Worm (Caenorhabditis elegans): ENCODE data around the gene B0244.6.

ce11 chrIII:5748360-5748759 lies 10.6 kb downstream of the B0244.6 start:
- TF ChIP-seq lin-11 (tag; optimal IDR thresholded peaks at IDR 0.05) (no peak), lsy-2 (tag; optimal IDR thresholded peaks at IDR 0.05) (no peak), nhr-25 (tag; optimal IDR thresholded peaks at IDR 0.05) (no peak), fos-1 (tag; optimal IDR thresholded peaks at IDR 0.05) (no peak), lin-39 (tag; optimal IDR thresholded peaks at IDR 0.05) (no peak), ZK546.5 (tag; optimal IDR thresholded peaks at IDR 0.05) (no peak), zag-1 (tag; optimal IDR thresholded peaks at IDR 0.05) (no peak), R02D3.7 (tag; optimal IDR thresholded peaks at IDR 0.05) (no peak), blmp-1 (tag; optimal IDR thresholded peaks at IDR 0.05; ENCODE audit: insufficient read depth) (no peak), aly-2 (tag; optimal IDR thresholded peaks at IDR 0.05) (no peak), ceh-82 (tag; optimal IDR thresholded peaks at IDR 0.05) (no peak), alr-1 (tag; optimal IDR thresholded peaks at IDR 0.05) (no peak), ama-1 (optimal IDR thresholded peaks at IDR 0.05) (no peak)
